Fruit fly (Drosophila melanogaster) whole organism, embryonic: ENCODE measurements around the gene armi.

Experiments
- ATbp ChIP-seq: fragments of 200-800 bp; sonication (Bioruptor generic); optimal IDR thresholded peaks from 2 replicates; lab custom pipeline; 2017; ENCODE audit warnings: missing biosample characterization, mild to moderate bottlenecking, missing genetic modification characterization, missing genetic modification reagents
- CG10147 ChIP-seq: fragments of 200-800 bp; sonication (Bioruptor generic); optimal IDR thresholded peaks from 2 replicates; lab custom pipeline; 2019; ENCODE audit warnings: missing biosample characterization, mild to moderate bottlenecking, missing genetic modification characterization, moderate library complexity
- CG10543 ChIP-seq: fragments of 200-800 bp; sonication (Bioruptor generic); optimal IDR thresholded peaks from 3 replicates; lab custom pipeline; 2017; ENCODE audit warnings: missing biosample characterization, mild to moderate bottlenecking, missing genetic modification characterization, moderate library complexity
- CG10565 ChIP-seq: fragments of 200-800 bp; sonication (Bioruptor generic); optimal IDR thresholded peaks from 3 replicates; lab custom pipeline; 2016; ENCODE audit warnings: missing biosample characterization, mild to moderate bottlenecking, missing genetic modification characterization
- CG12299 ChIP-seq: fragments of 200-800 bp; sonication (Bioruptor generic); optimal IDR thresholded peaks from 2 replicates; lab custom pipeline; 2018; ENCODE audit warnings: missing biosample characterization, mild to moderate bottlenecking, missing genetic modification characterization
- CG12942 ChIP-seq: fragments of 200-800 bp; sonication (Bioruptor generic); optimal IDR thresholded peaks from 3 replicates; lab custom pipeline; 2016; ENCODE audit warnings: missing biosample characterization, missing genetic modification characterization
- CG15601 ChIP-seq: fragments of 200-800 bp; sonication (Bioruptor generic); optimal IDR thresholded peaks from 3 replicates; lab custom pipeline; 2019; ENCODE audit warnings: missing biosample characterization, mild to moderate bottlenecking, missing genetic modification characterization, moderate library complexity
- CG1602 ChIP-seq: fragments of 200-800 bp; sonication (Bioruptor generic); optimal IDR thresholded peaks from 3 replicates; lab custom pipeline; 2016; ENCODE audit warnings: missing biosample characterization, missing genetic modification characterization
- CG17385 ChIP-seq: fragments of 200-800 bp; sonication (Bioruptor generic); optimal IDR thresholded peaks from 3 replicates; lab custom pipeline; 2018; ENCODE audit warnings: missing biosample characterization, mild to moderate bottlenecking, missing genetic modification characterization
- CG30431 ChIP-seq: fragments of 200-800 bp; sonication (Bioruptor generic); optimal IDR thresholded peaks from 2 replicates; lab custom pipeline; 2017; ENCODE audit warnings: missing biosample characterization, missing genetic modification characterization
- CG32772 ChIP-seq: fragments of 200-800 bp; sonication (Bioruptor generic); IDR thresholded peaks from 2 replicates; pipeline ENCODE4 v1.3.6; 2022; ENCODE audit warnings: missing biosample characterization, missing genetic modification characterization
- CG3281 ChIP-seq: fragments of 200-800 bp; sonication (Bioruptor generic); optimal IDR thresholded peaks from 3 replicates; lab custom pipeline; 2017; ENCODE audit warnings: missing biosample characterization, mild to moderate bottlenecking, missing genetic modification characterization
- CG3407 ChIP-seq: fragments of 200-800 bp; sonication (Bioruptor generic); optimal IDR thresholded peaks from 2 replicates; lab custom pipeline; 2018; ENCODE audit warnings: missing biosample characterization, mild to moderate bottlenecking, missing genetic modification characterization
- CG34376 ChIP-seq: fragments of 200-800 bp; sonication (Bioruptor generic); optimal IDR thresholded peaks from 2 replicates; lab custom pipeline; 2018; ENCODE audit warnings: missing biosample characterization, mild to moderate bottlenecking, missing genetic modification characterization
- CG4360 ChIP-seq: fragments of 200-800 bp; sonication (Bioruptor generic); IDR thresholded peaks from 2 replicates; pipeline ENCODE4 v1.3.6; 2022; ENCODE audit warnings: missing biosample characterization, missing genetic modification characterization
- CG4424 ChIP-seq: fragments of 200-800 bp; sonication (Bioruptor generic); optimal IDR thresholded peaks from 3 replicates; lab custom pipeline; 2016; ENCODE audit warnings: missing biosample characterization, missing genetic modification characterization
- CG5245 ChIP-seq: fragments of 200-800 bp; sonication (Bioruptor generic); optimal IDR thresholded peaks from 3 replicates; lab custom pipeline; 2016; ENCODE audit warnings: missing biosample characterization, missing genetic modification characterization
- CG6854 ChIP-seq: fragments of 200-800 bp; sonication (Bioruptor generic); optimal IDR thresholded peaks from 3 replicates; lab custom pipeline; 2017; ENCODE audit warnings: missing biosample characterization, mild to moderate bottlenecking, missing genetic modification characterization
- CG7987 ChIP-seq: fragments of 200-800 bp; sonication (Bioruptor generic); optimal IDR thresholded peaks from 2 replicates; lab custom pipeline; 2018; ENCODE audit warnings: missing biosample characterization, mild to moderate bottlenecking, missing genetic modification characterization, moderate library complexity
- Camta ChIP-seq: fragments of 200-800 bp; sonication (Bioruptor generic); optimal IDR thresholded peaks from 2 replicates; lab custom pipeline; 2016; ENCODE audit warnings: missing biosample characterization, missing genetic modification characterization
- Chrac-16 ChIP-seq: fragments of 200-800 bp; sonication (Bioruptor generic); optimal IDR thresholded peaks from 3 replicates; lab custom pipeline; 2016; ENCODE audit warnings: missing biosample characterization, missing genetic modification characterization
- CoRest ChIP-seq: fragments of 200-800 bp; sonication (Bioruptor generic); optimal IDR thresholded peaks from 3 replicates; lab custom pipeline; 2018; ENCODE audit warnings: missing biosample characterization, mild to moderate bottlenecking, missing genetic modification characterization, moderate library complexity
- Doc2 ChIP-seq: fragments of 200-800 bp; sonication (Bioruptor generic); IDR thresholded peaks from 2 replicates; pipeline ENCODE4 v1.3.6; 2022; ENCODE audit warnings: missing biosample characterization, missing genetic modification characterization
- HLH3B ChIP-seq: fragments of 200-800 bp; sonication (Bioruptor generic); IDR thresholded peaks from 2 replicates; pipeline ENCODE4 v1.3.6; 2022; ENCODE audit warnings: missing biosample characterization, missing genetic modification characterization
- Jarid2 ChIP-seq: fragments of 200-800 bp; sonication (Bioruptor generic); optimal IDR thresholded peaks from 3 replicates; lab custom pipeline; 2017; ENCODE audit warnings: mild to moderate bottlenecking, missing biosample characterization, missing genetic modification reagents, missing genetic modification characterization
- Lim3 ChIP-seq: fragments of 200-800 bp; sonication (Bioruptor generic); IDR thresholded peaks from 2 replicates; pipeline ENCODE4 v1.3.6; 2022; ENCODE audit warnings: missing biosample characterization, missing genetic modification characterization
- Nf-YB ChIP-seq: fragments of 200-800 bp; sonication (Bioruptor generic); optimal IDR thresholded peaks from 3 replicates; lab custom pipeline; 2019; ENCODE audit warnings: missing biosample characterization, mild to moderate bottlenecking, missing genetic modification characterization, moderate library complexity
- Sry-δ ChIP-seq: fragments of 200-800 bp; sonication (Bioruptor generic); optimal IDR thresholded peaks from 2 replicates; lab custom pipeline; 2016; ENCODE audit warnings: missing biosample characterization, missing genetic modification characterization
- TFAM ChIP-seq: fragments of 200-800 bp; sonication (Bioruptor generic); optimal IDR thresholded peaks from 2 replicates; lab custom pipeline; 2017; ENCODE audit warnings: missing biosample characterization, missing genetic modification characterization, inconsistent platforms
- Xrp1 ChIP-seq: fragments of 200-800 bp; sonication (Bioruptor generic); IDR thresholded peaks from 2 replicates; pipeline ENCODE4 v1.3.6; 2022; ENCODE audit warnings: missing biosample characterization, missing genetic modification characterization
- al ChIP-seq: fragments of 200-800 bp; sonication (Bioruptor generic); IDR thresholded peaks from 2 replicates; pipeline ENCODE4 v1.3.6; 2022; ENCODE audit warnings: missing biosample characterization, missing genetic modification characterization
- ash1 ChIP-seq: fragments of 200-800 bp; sonication (Bioruptor generic); optimal IDR thresholded peaks from 2 replicates; lab custom pipeline; 2018; ENCODE audit warnings: missing biosample characterization, mild to moderate bottlenecking, missing genetic modification characterization
- bsh ChIP-seq, 2 experiments: fragments of 200-800 bp; sonication (Bioruptor generic); optimal IDR thresholded peaks; 2 replicates each; lab custom pipeline; 2017 to 2018; ENCODE audit warnings: mild to moderate bottlenecking in 2 of 2, missing biosample characterization in 2 of 2, missing genetic modification characterization in 2 of 2, moderate library complexity in 1 of 2
- cad ChIP-seq: fragments of >200 bp; optimal IDR thresholded peaks from 2 replicates; lab custom pipeline; 2017; ENCODE audit warnings: missing biosample characterization, missing genetic modification characterization
- cwo ChIP-seq: fragments of 200-800 bp; sonication (Bioruptor generic); optimal IDR thresholded peaks from 3 replicates; lab custom pipeline; 2017; ENCODE audit warnings: missing biosample characterization, missing genetic modification characterization, mild to moderate bottlenecking, moderate library complexity, missing genetic modification reagents
- danr ChIP-seq: fragments of 200-800 bp; sonication (Bioruptor generic); IDR thresholded peaks from 2 replicates; pipeline ENCODE4 v1.3.6; 2022; ENCODE audit warnings: missing biosample characterization, missing genetic modification characterization
- dm ChIP-seq: fragments of 200-800 bp; sonication (Bioruptor generic); optimal IDR thresholded peaks from 3 replicates; lab custom pipeline; 2016; ENCODE audit warnings: missing biosample characterization, missing genetic modification characterization
- ewg ChIP-seq: fragments of 200-800 bp; sonication (Bioruptor generic); optimal IDR thresholded peaks from 3 replicates; lab custom pipeline; 2017; ENCODE audit warnings: mild to moderate bottlenecking, missing biosample characterization, missing genetic modification reagents, missing genetic modification characterization
- fd102C ChIP-seq: fragments of 200-800 bp; sonication (Bioruptor generic); optimal IDR thresholded peaks from 2 replicates; lab custom pipeline; 2018; ENCODE audit warnings: missing biosample characterization, mild to moderate bottlenecking, missing genetic modification characterization, moderate library complexity
- her ChIP-seq: fragments of 200-800 bp; sonication (Bioruptor generic); optimal IDR thresholded peaks from 2 replicates; lab custom pipeline; 2016; ENCODE audit warnings: missing biosample characterization, missing genetic modification characterization
- inv ChIP-seq: fragments of 200-800 bp; sonication (Bioruptor generic); IDR thresholded peaks from 2 replicates; pipeline ENCODE4 v1.3.6; 2022; ENCODE audit warnings: missing biosample characterization, missing genetic modification characterization; ENCODE audit not compliant: partially characterized antibody
- lilli ChIP-seq: fragments of 200-800 bp; sonication (Bioruptor generic); optimal IDR thresholded peaks from 3 replicates; lab custom pipeline; 2016; ENCODE audit warnings: missing biosample characterization, missing genetic modification characterization
- lov ChIP-seq, 2 experiments: fragments of 200-800 bp in 1 of 2; fragments of >200 bp in 1 of 2; sonication (Bioruptor generic) in 1 of 2; IDR thresholded peaks in 1 of 2; optimal IDR thresholded peaks in 1 of 2; 2 replicates in 1 of 2; 3 replicates in 1 of 2; pipeline versions ENCODE4 v1.3.6 to Lab custom; 2017 to 2022; ENCODE audit warnings: missing biosample characterization in 1 of 2, missing genetic modification characterization in 1 of 2
- mld ChIP-seq: fragments of 200-800 bp; sonication (Bioruptor generic); IDR thresholded peaks from 3 replicates; pipeline ENCODE4 v1.3.6; 2022; ENCODE audit warnings: missing biosample characterization, missing genetic modification characterization; ENCODE audit not compliant: partially characterized antibody
- org-1 ChIP-seq: fragments of 200-800 bp; sonication (Bioruptor generic); optimal IDR thresholded peaks from 2 replicates; lab custom pipeline; 2017; ENCODE audit warnings: missing biosample characterization, missing genetic modification characterization
- pita ChIP-seq: fragments of 200-800 bp; sonication (Bioruptor generic); optimal IDR thresholded peaks from 2 replicates; lab custom pipeline; 2017; ENCODE audit warnings: missing biosample characterization, mild to moderate bottlenecking, missing genetic modification characterization
- sr ChIP-seq: fragments of 200-800 bp; sonication (Bioruptor generic); IDR thresholded peaks from 3 replicates; pipeline ENCODE4 v1.3.6; 2022; ENCODE audit warnings: missing biosample characterization, missing genetic modification characterization
- yki ChIP-seq: fragments of >200 bp; optimal IDR thresholded peaks from 3 replicates; lab custom pipeline; 2018

Gene armi

dm6 chr3L:3418207-3419086 lies 42.7 kb upstream of the armi start (continued):
- TF ChIP-seq CG4360 (GFP tag; lab: Robert Waterston, UW) (peak; percentile 55), Doc2 (GFP tag; lab: Robert Waterston, UW) (no peak), Jarid2 (GFP tag; lab: Kevin White, UChicago) (peak; percentile 40), org-1 (GFP tag; lab: Kevin White, UChicago) (peak; percentile 52), CG4424 (GFP tag; lab: Kevin White, UChicago) (no peak), CG5245 (GFP tag; lab: Kevin White, UChicago) (peak; percentile 6), ewg (GFP tag; lab: Kevin White, UChicago) (peak; percentile 19), ATbp (GFP tag; lab: Kevin White, UChicago) (peak; percentile 86), HLH3B (GFP tag; lab: Robert Waterston, UW) (peak; percentile 87), Nf-YB (GFP tag; lab: Kevin White, UChicago) (peak; percentile 28), mld (GFP tag; lab: Robert Waterston, UW) (no peak), CG3281 (GFP tag; lab: Kevin White, UChicago) (peak; percentile 69), Camta (GFP tag; lab: Kevin White, UChicago) (peak; percentile 13), CG7987 (GFP tag; lab: Kevin White, UChicago) (peak; percentile 84), Xrp1 (GFP tag; lab: Robert Waterston, UW) (peak; percentile 73), CG17385 (peak; percentile 48), dm (GFP tag; lab: Kevin White, UChicago) (peak; percentile 57), her (GFP tag; lab: Kevin White, UChicago) (peak; percentile 8), danr (GFP tag; lab: Robert Waterston, UW) (peak; percentile 63; the same call in 1 of the 2 replicates), TFAM (GFP tag; lab: Kevin White, UChicago) (no peak), Sry-δ (GFP tag; lab: Kevin White, UChicago) (peak; percentile 27), CG10543 (GFP tag; lab: Kevin White, UChicago) (peak; percentile 98), CG12299 (tag; lab: Kevin White, UChicago) (no peak), cwo (GFP tag; lab: Kevin White, UChicago) (peak; percentile 72), pita (no peak), Chrac-16 (GFP tag; lab: Kevin White, UChicago) (peak; percentile 30), CG1602 (GFP tag; lab: Kevin White, UChicago) (peak; percentile 11), cad (no peak), CG10147 (peak; percentile 52), CG34376 (GFP tag; lab: Kevin White, UChicago) (peak; percentile 93), CoRest (tag; lab: Kevin White, UChicago) (peak; percentile 66), al (GFP tag; lab: Robert Waterston, UW) (peak; percentile 78), lov (optimal IDR thresholded peaks at IDR 0.05; lab: Kevin White, UChicago) (no peak), lov (GFP tag; IDR thresholded peaks at IDR 0.05; lab: Robert Waterston, UW) (peak; percentile 66; the same call in 1 of the 3 replicates), CG6854 (GFP tag; lab: Kevin White, UChicago) (peak; percentile 69), CG12942 (GFP tag; lab: Kevin White, UChicago) (peak; percentile 14), CG32772 (GFP tag; lab: Robert Waterston, UW) (peak; percentile 77), CG10565 (GFP tag; lab: Kevin White, UChicago) (no peak), lilli (GFP tag; lab: Kevin White, UChicago) (peak; percentile 78), fd102C (GFP tag; lab: Kevin White, UChicago) (no peak), CG3407 (GFP tag; lab: Kevin White, UChicago) (peak; percentile 63), CG30431 (GFP tag; lab: Kevin White, UChicago) (peak; percentile 36), yki (lab: Kevin White, UChicago) (no peak), ash1 (GFP tag; lab: Kevin White, UChicago) (peak; percentile 90), CG15601 (tag; lab: Kevin White, UChicago) (peak; percentile 32), bsh (GFP tag; optimal IDR thresholded peaks at IDR 0.05; lab: Kevin White, UChicago) (peak; percentile 52 to 89), inv (GFP tag; lab: Robert Waterston, UW) (peak; percentile 27; the same call in 1 of the 2 replicates), Lim3 (peak; percentile 26; the same call in 1 of the 2 replicates), sr (peak; percentile 76)
